Worm (Caenorhabditis elegans): ENCODE measurements around the gene str-123.

- no peak for TF ChIP-seq lim-7 (GFP tag; IDR thresholded peaks at IDR 0.05)
- 0 out of 2 replicates have a peak, but pooled peaks have one; percentile 25 for TF ChIP-seq lin-29 (GFP tag; IDR thresholded peaks at IDR 0.05)
- no peak for TF ChIP-seq lin-39 (tag; optimal IDR thresholded peaks at IDR 0.05)
- no peak for TF ChIP-seq unc-62 (GFP tag; optimal IDR thresholded peaks at IDR 0.05 in 1 of 2)
- TF ChIP-seq unc-62 (tag; optimal IDR thresholded peaks at IDR 0.05) = no peak
- no peak for TF ChIP-seq D1046.2 (GFP tag; IDR thresholded peaks at IDR 0.05)
- TF ChIP-seq mdl-1 (tag; optimal IDR thresholded peaks at IDR 0.05) = peak in 1 of 2 experiments; percentile 87
Measured at ce11 chrX:12761295-12761775, 28.8 kb upstream of the str-123 start.

Data from whole organism, L4 larva.